Fruit fly (Drosophila melanogaster) whole organism, embryonic: ENCODE measurements around the gene Ldh.

Source experiments
- Aef1 ChIP-seq: fragments of 200-800 bp; sonication (Bioruptor generic); IDR thresholded peaks from 3 replicates; pipeline ENCODE4 v1.3.6; 2022; ENCODE audit warnings: missing biosample characterization, missing genetic modification characterization
- Awh ChIP-seq: fragments of 200-800 bp; sonication (Bioruptor generic); IDR thresholded peaks from 2 replicates; pipeline ENCODE4, ENCODE4 v1.3.6; 2022; ENCODE audit warnings: missing biosample characterization, missing genetic modification characterization
- Bteb2 ChIP-seq: fragments of 200-800 bp; sonication (Bioruptor generic); optimal IDR thresholded peaks from 2 replicates; lab custom pipeline; 2016; ENCODE audit warnings: missing biosample characterization, missing genetic modification characterization
- CG11504 ChIP-seq: fragments of 200-800 bp; sonication (Bioruptor generic); optimal IDR thresholded peaks from 3 replicates; lab custom pipeline; 2019; ENCODE audit warnings: missing biosample characterization, mild to moderate bottlenecking, missing genetic modification characterization, moderate library complexity
- CG11723 ChIP-seq: fragments of 200-800 bp; sonication (Bioruptor generic); optimal IDR thresholded peaks from 2 replicates; lab custom pipeline; 2017; ENCODE audit warnings: missing biosample characterization, mild to moderate bottlenecking, missing genetic modification characterization
- CG13775 ChIP-seq: fragments of 200-800 bp; sonication (Bioruptor generic); optimal IDR thresholded peaks from 3 replicates; lab custom pipeline; 2017; ENCODE audit warnings: missing biosample characterization, mild to moderate bottlenecking, missing genetic modification characterization
- CG14667 ChIP-seq: fragments of 200-800 bp; sonication (Bioruptor generic); IDR thresholded peaks from 2 replicates; pipeline ENCODE4 v1.3.6; 2022; ENCODE audit warnings: missing biosample characterization, missing genetic modification characterization
- CG1602 ChIP-seq: fragments of 200-800 bp; sonication (Bioruptor generic); optimal IDR thresholded peaks from 3 replicates; lab custom pipeline; 2016; ENCODE audit warnings: missing biosample characterization, missing genetic modification characterization
- CG1603 ChIP-seq: fragments of 200-800 bp; sonication (Bioruptor generic); optimal IDR thresholded peaks from 2 replicates; lab custom pipeline; 2019; ENCODE audit warnings: missing biosample characterization, mild to moderate bottlenecking, missing genetic modification characterization, moderate library complexity
- CG17359 ChIP-seq: fragments of 200-800 bp; sonication (Bioruptor generic); optimal IDR thresholded peaks from 3 replicates; lab custom pipeline; 2018; ENCODE audit warnings: missing biosample characterization, mild to moderate bottlenecking, missing genetic modification characterization, moderate library complexity
- CG17361 ChIP-seq: fragments of 200-800 bp; sonication (Bioruptor generic); IDR thresholded peaks from 3 replicates; pipeline ENCODE4 v1.3.6; 2022; ENCODE audit warnings: missing biosample characterization, missing genetic modification characterization
- CG2199 ChIP-seq: fragments of 200-800 bp; sonication (Bioruptor generic); IDR thresholded peaks from 3 replicates; pipeline ENCODE4 v1.3.6; 2022; ENCODE audit warnings: missing biosample characterization, missing genetic modification characterization
- CG30020 ChIP-seq: fragments of 200-800 bp; optimal IDR thresholded peaks from 2 replicates; lab custom pipeline; 2019; ENCODE audit warnings: missing biosample characterization, mild to moderate bottlenecking, missing genetic modification characterization, moderate library complexity
- CG30431 ChIP-seq: fragments of 200-800 bp; sonication (Bioruptor generic); optimal IDR thresholded peaks from 2 replicates; lab custom pipeline; 2017; ENCODE audit warnings: missing biosample characterization, missing genetic modification characterization
- CG3163 ChIP-seq: fragments of 200-800 bp; sonication (Bioruptor generic); optimal IDR thresholded peaks from 3 replicates; lab custom pipeline; 2016; ENCODE audit warnings: missing biosample characterization, missing genetic modification characterization
- CG34422 ChIP-seq: fragments of 200-800 bp; sonication (Bioruptor generic); IDR thresholded peaks from 3 replicates; pipeline ENCODE4 v1.3.6; 2022; ENCODE audit warnings: missing biosample characterization, missing genetic modification characterization
- CG4820 ChIP-seq: fragments of 200-800 bp; sonication (Bioruptor generic); optimal IDR thresholded peaks from 3 replicates; lab custom pipeline; 2016; ENCODE audit warnings: missing biosample characterization, missing genetic modification characterization
- CG6254 ChIP-seq: fragments of 200-800 bp; sonication (Bioruptor generic); optimal IDR thresholded peaks from 3 replicates; lab custom pipeline; 2017; ENCODE audit warnings: mild to moderate bottlenecking, missing biosample characterization, missing genetic modification reagents, missing genetic modification characterization
- CG6813 ChIP-seq: fragments of 200-800 bp; sonication (Bioruptor generic); optimal IDR thresholded peaks from 2 replicates; lab custom pipeline; 2017; ENCODE audit warnings: missing biosample characterization, missing genetic modification characterization, mild to moderate bottlenecking, moderate library complexity, missing genetic modification reagents
- CG8089 ChIP-seq: fragments of 200-800 bp; sonication (Bioruptor generic); optimal IDR thresholded peaks from 3 replicates; lab custom pipeline; 2016; ENCODE audit warnings: missing biosample characterization, missing genetic modification characterization
- CG9797 ChIP-seq: fragments of 200-800 bp; sonication (Bioruptor generic); optimal IDR thresholded peaks from 3 replicates; lab custom pipeline; 2018; ENCODE audit warnings: missing biosample characterization, mild to moderate bottlenecking, missing genetic modification characterization
- CG9932 ChIP-seq: fragments of 200-800 bp; sonication (Bioruptor generic); IDR thresholded peaks from 2 replicates; pipeline ENCODE4 v1.3.6; 2022; ENCODE audit warnings: missing biosample characterization, missing genetic modification characterization
- Fer1 ChIP-seq: fragments of 200-800 bp; sonication (Bioruptor generic); optimal IDR thresholded peaks from 2 replicates; lab custom pipeline; 2017; ENCODE audit warnings: missing biosample characterization, mild to moderate bottlenecking, missing genetic modification characterization
- HLHmδ ChIP-seq: fragments of 200-800 bp; sonication (Bioruptor generic); optimal IDR thresholded peaks from 2 replicates; lab custom pipeline; 2018; ENCODE audit warnings: missing biosample characterization, mild to moderate bottlenecking, missing genetic modification characterization, moderate library complexity
- Lim3 ChIP-seq: fragments of 200-800 bp; sonication (Bioruptor generic); IDR thresholded peaks from 2 replicates; pipeline ENCODE4 v1.3.6; 2022; ENCODE audit warnings: missing biosample characterization, missing genetic modification characterization
- NK7.1 ChIP-seq: fragments of 200-800 bp; sonication (Bioruptor generic); optimal IDR thresholded peaks from 3 replicates; lab custom pipeline; 2016; ENCODE audit warnings: missing biosample characterization, missing genetic modification characterization
- Oli ChIP-seq: fragments of 200-800 bp; sonication (Bioruptor generic); optimal IDR thresholded peaks from 2 replicates; lab custom pipeline; 2018; ENCODE audit warnings: missing biosample characterization, mild to moderate bottlenecking, missing genetic modification characterization, moderate library complexity
- Optix ChIP-seq: fragments of 200-800 bp; sonication (Bioruptor generic); IDR thresholded peaks from 3 replicates; pipeline ENCODE4 v1.3.6; 2022; ENCODE audit warnings: missing biosample characterization, missing genetic modification characterization
- Scr ChIP-seq: fragments of 200-800 bp; sonication (Bioruptor generic); IDR thresholded peaks from 2 replicates; pipeline ENCODE4 v1.3.6; 2022; ENCODE audit warnings: missing biosample characterization, missing genetic modification characterization; ENCODE audit not compliant: partially characterized antibody
- ac ChIP-seq: fragments of 200-800 bp; sonication (Bioruptor generic); optimal IDR thresholded peaks from 3 replicates; lab custom pipeline; 2017; ENCODE audit warnings: missing biosample characterization, mild to moderate bottlenecking, missing genetic modification characterization
- az2 ChIP-seq: fragments of 200-800 bp; sonication (Bioruptor generic); optimal IDR thresholded peaks from 3 replicates; lab custom pipeline; 2016; ENCODE audit warnings: missing biosample characterization, missing genetic modification characterization
- bbx ChIP-seq: fragments of 200-800 bp; sonication (Bioruptor generic); IDR thresholded peaks from 2 replicates; pipeline ENCODE4 v1.3.6; 2022; ENCODE audit warnings: missing biosample characterization, missing genetic modification characterization; ENCODE audit not compliant: partially characterized antibody
- bsh ChIP-seq, 2 experiments: fragments of 200-800 bp; sonication (Bioruptor generic); optimal IDR thresholded peaks; 2 replicates each; lab custom pipeline; 2017 to 2018; ENCODE audit warnings: mild to moderate bottlenecking in 2 of 2, missing biosample characterization in 2 of 2, missing genetic modification characterization in 2 of 2, moderate library complexity in 1 of 2
- chinmo ChIP-seq: fragments of 200-800 bp; sonication (Bioruptor generic); IDR thresholded peaks from 4 replicates; pipeline ENCODE4 v1.3.6; 2022; ENCODE audit warnings: missing biosample characterization, missing genetic modification characterization; ENCODE audit not compliant: partially characterized antibody
- chm ChIP-seq: fragments of 200-800 bp; sonication (Bioruptor generic); IDR thresholded peaks from 2 replicates; pipeline ENCODE4 v1.3.6; 2022; ENCODE audit warnings: missing biosample characterization, missing genetic modification characterization
- ci ChIP-seq: fragments of 200-800 bp; sonication (Bioruptor generic); IDR thresholded peaks from 3 replicates; pipeline ENCODE4 v1.3.6; 2022; ENCODE audit warnings: missing biosample characterization, missing genetic modification characterization
- fd3F ChIP-seq: fragments of 200-800 bp; sonication (Bioruptor generic); optimal IDR thresholded peaks from 2 replicates; lab custom pipeline; 2018; ENCODE audit warnings: missing biosample characterization, mild to moderate bottlenecking, missing genetic modification characterization, moderate library complexity
- gem ChIP-seq: fragments of 200-800 bp; sonication (Bioruptor generic); optimal IDR thresholded peaks from 2 replicates; lab custom pipeline; 2019; ENCODE audit warnings: missing biosample characterization, mild to moderate bottlenecking, missing genetic modification characterization, moderate library complexity
- klu ChIP-seq: fragments of 200-800 bp; sonication (Bioruptor generic); IDR thresholded peaks from 2 replicates; pipeline ENCODE4 v1.3.6; 2022; ENCODE audit warnings: missing biosample characterization, missing genetic modification characterization
- knrl ChIP-seq: fragments of 200-800 bp; sonication (Bioruptor generic); IDR thresholded peaks from 3 replicates; pipeline ENCODE4 v1.3.6; 2022; ENCODE audit warnings: missing biosample characterization, missing genetic modification characterization; ENCODE audit not compliant: partially characterized antibody
- nerfin-2 ChIP-seq: fragments of 200-800 bp; sonication (Bioruptor generic); IDR thresholded peaks from 2 replicates; pipeline ENCODE4 v1.3.6; 2022; ENCODE audit warnings: missing biosample characterization, missing genetic modification characterization; ENCODE audit not compliant: partially characterized antibody
- pan ChIP-seq, 4 experiments: fragments of >200 bp in 3 of 4; fragments of 200-800 bp in 1 of 4; sonication (Bioruptor generic) in 1 of 4; optimal IDR thresholded peaks in 3 of 4; IDR thresholded peaks in 1 of 4; 2 replicates each; pipeline versions ENCODE4 v1.3.6 to Lab custom; 2017 to 2022; ENCODE audit warnings: missing biosample characterization in 2 of 4, missing genetic modification characterization in 2 of 4, mixed read lengths in 1 of 4
- sisA ChIP-seq: fragments of 200-800 bp; sonication (Bioruptor generic); IDR thresholded peaks from 2 replicates; pipeline ENCODE4 v1.3.6; 2022; ENCODE audit warnings: missing biosample characterization, missing genetic modification characterization
- trh ChIP-seq: fragments of 200-800 bp; sonication (Bioruptor generic); optimal IDR thresholded peaks from 2 replicates; lab custom pipeline; 2016; ENCODE audit warnings: missing biosample characterization, missing genetic modification characterization
- ttk ChIP-seq: fragments of 200-800 bp; sonication (Bioruptor generic); IDR thresholded peaks from 2 replicates; pipeline ENCODE4 v2.1.2; 2022; ENCODE audit warnings: missing biosample characterization, missing genetic modification characterization
- twi ChIP-seq: fragments of 200-800 bp; optimal IDR thresholded peaks from 2 replicates; lab custom pipeline; 2019; ENCODE audit warnings: missing biosample characterization, mild to moderate bottlenecking, missing genetic modification characterization, moderate library complexity
- vnd ChIP-seq: fragments of 200-800 bp; sonication (Bioruptor generic); IDR thresholded peaks from 3 replicates; pipeline ENCODE4 v1.3.6; 2022; ENCODE audit warnings: missing biosample characterization, missing genetic modification characterization; ENCODE audit not compliant: partially characterized antibody
- zfh1 ChIP-seq: fragments of 200-800 bp; sonication (Bioruptor generic); IDR thresholded peaks from 3 replicates; pipeline ENCODE4 v1.3.6; 2022; ENCODE audit warnings: missing biosample characterization, missing genetic modification characterization

The Ldh gene

dm6 chr3L:6220187-6220586 lies 42.3 kb downstream of the Ldh start, which contains the start of gene CG33946 (continued):
- TF ChIP-seq CG17361 (0 out of 3 replicates have a peak, but pooled peaks have one; percentile 22), knrl (no peak), CG13775 (peak; percentile 33), Oli (tag; lab: Kevin White, UChicago) (peak; percentile 6), az2 (GFP tag; lab: Kevin White, UChicago) (peak; percentile 23), CG30020 (tag; lab: Kevin White, UChicago) (no peak), CG4820 (GFP tag; lab: Kevin White, UChicago) (peak; percentile 23), CG8089 (GFP tag; lab: Kevin White, UChicago) (peak; percentile 0), CG9932 (GFP tag; lab: Robert Waterston, UW) (0 out of 2 replicates have a peak, but pooled peaks have one; percentile 17), CG34422 (GFP tag; lab: Robert Waterston, UW) (peak; percentile 35; the same call in 1 of the 3 replicates), twi (tag; lab: Kevin White, UChicago) (no peak), CG17359 (tag; lab: Kevin White, UChicago) (no peak), CG14667 (GFP tag; lab: Robert Waterston, UW) (0 out of 2 replicates have a peak, but pooled peaks have one; percentile 5), CG1602 (GFP tag; lab: Kevin White, UChicago) (peak; percentile 25), Scr (GFP tag; lab: Robert Waterston, UW) (no peak), Aef1 (0 out of 3 replicates have a peak, but pooled peaks have one; percentile 23), CG9797 (GFP tag; lab: Kevin White, UChicago) (no peak), zfh1 (GFP tag; lab: Robert Waterston, UW) (peak; percentile 64; the same call in 2 of the 3 replicates), pan (optimal IDR thresholded peaks at IDR 0.05; lab: Kevin White, UChicago) (no peak), pan (GFP tag; optimal IDR thresholded peaks at IDR 0.05 in 1 of 2, IDR thresholded peaks at IDR 0.05 in 1 of 2) (peak in 1 of 2 experiments; percentile 55), chm (GFP tag; lab: Robert Waterston, UW) (0 out of 2 replicates have a peak, but pooled peaks have one; percentile 23), Awh (GFP tag; lab: Robert Waterston, UW) (0 out of 2 replicates have a peak, but pooled peaks have one; percentile 8), CG11723 (GFP tag; lab: Kevin White, UChicago) (no peak), gem (tag; lab: Kevin White, UChicago) (peak; percentile 18), klu (GFP tag; lab: Robert Waterston, UW) (0 out of 2 replicates have a peak, but pooled peaks have one; percentile 15), vnd (GFP tag; lab: Robert Waterston, UW) (0 out of 3 replicates have a peak, but pooled peaks have one; percentile 18), Optix (GFP tag; lab: Robert Waterston, UW) (peak; percentile 57; the same call in 1 of the 3 replicates), Lim3 (GFP tag; lab: Robert Waterston, UW) (no peak), trh (GFP tag; lab: Kevin White, UChicago) (peak; percentile 28), sisA (GFP tag; lab: Robert Waterston, UW) (peak; percentile 48), CG1603 (tag; lab: Kevin White, UChicago) (peak; percentile 27)
- TF ChIP-seq, all 482 proteins: peak for 103

- TF ChIP-seq CG2199 (GFP tag; lab: Robert Waterston, UW) (peak; percentile 57; the same call in 1 of the 3 replicates), Bteb2 (GFP tag; lab: Kevin White, UChicago) (no peak), ttk (GFP tag; lab: Robert Waterston, UW) (no peak), NK7.1 (GFP tag; lab: Kevin White, UChicago) (no peak), Fer1 (GFP tag; lab: Kevin White, UChicago) (peak; percentile 39), CG11504 (tag; lab: Kevin White, UChicago) (no peak), CG6813 (GFP tag; lab: Kevin White, UChicago) (peak; percentile 56), ci (GFP tag; lab: Robert Waterston, UW) (peak; percentile 78; the same call in 2 of the 3 replicates), HLHmδ (GFP tag; lab: Kevin White, UChicago) (no peak), bbx (peak; percentile 11; the same call in 1 of the 2 replicates), chinmo (GFP tag; lab: Robert Waterston, UW) (peak; percentile 93), nerfin-2 (GFP tag; lab: Robert Waterston, UW) (no peak), fd3F (GFP tag; lab: Kevin White, UChicago) (no peak), bsh (GFP tag; optimal IDR thresholded peaks at IDR 0.05; lab: Kevin White, UChicago) (peak in 1 of 2 experiments; percentile 56), ac (GFP tag; lab: Kevin White, UChicago) (peak; percentile 32), CG3163 (GFP tag; lab: Kevin White, UChicago) (peak; percentile 62), CG6254 (GFP tag; lab: Kevin White, UChicago) (peak; percentile 11), CG30431 (GFP tag; lab: Kevin White, UChicago) (no peak)
Measured at dm6 chr3L:6218517-6219155, 43.9 kb downstream of the Ldh start.
